Fruit fly (Drosophila melanogaster) whole organism, larva: ENCODE data around the gene CG14610.

Experiments used
- noc ChIP-seq: fragments of 200-800 bp; sonication (Bioruptor generic); optimal IDR thresholded peaks from 3 replicates; lab custom pipeline; 2019; ENCODE audit warnings: missing biosample characterization, mild to moderate bottlenecking, missing genetic modification characterization, moderate library complexity

CG14610 gene

DNA sequence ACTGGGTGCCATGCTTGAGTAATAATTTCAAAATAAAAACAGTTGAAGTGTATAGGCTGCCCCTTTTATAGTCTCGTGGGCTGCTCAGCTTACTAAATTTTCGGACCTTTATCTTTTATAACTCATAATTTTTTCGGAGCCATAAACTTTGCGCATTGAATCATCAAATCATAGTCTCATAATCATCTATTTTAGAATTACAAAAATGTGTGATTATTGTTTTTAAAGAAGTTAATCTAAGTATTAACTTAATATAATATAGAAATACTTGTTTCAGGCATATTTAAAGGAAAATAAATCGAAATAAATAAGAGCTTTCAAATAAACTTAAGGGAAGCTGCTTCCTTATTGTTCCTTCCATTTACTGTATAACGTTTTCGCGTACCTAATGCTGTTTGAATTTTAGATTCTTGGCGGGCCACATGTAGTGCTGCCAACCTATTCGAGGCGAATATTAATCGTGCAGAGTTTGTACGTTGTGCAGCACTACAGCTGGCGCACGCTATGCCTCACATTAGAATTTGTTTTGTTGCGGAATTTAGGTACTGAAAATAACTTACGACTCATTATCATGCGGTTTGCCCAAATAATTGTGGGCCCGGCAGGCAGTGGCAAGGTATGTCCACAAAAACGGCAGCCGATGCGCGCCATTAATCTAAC is at the start of gene CG14610, which contains the start of gene CG2656:
TSS of gene CG14610 (minus strand) at position 51 of the 660 bp plus-strand sequence.
TSS of gene CG2656 (plus strand) at position 480 of the 660 bp plus-strand sequence.
- TF ChIP-seq noc (tag; lab: Kevin White, UChicago) = no peak

DNA sequence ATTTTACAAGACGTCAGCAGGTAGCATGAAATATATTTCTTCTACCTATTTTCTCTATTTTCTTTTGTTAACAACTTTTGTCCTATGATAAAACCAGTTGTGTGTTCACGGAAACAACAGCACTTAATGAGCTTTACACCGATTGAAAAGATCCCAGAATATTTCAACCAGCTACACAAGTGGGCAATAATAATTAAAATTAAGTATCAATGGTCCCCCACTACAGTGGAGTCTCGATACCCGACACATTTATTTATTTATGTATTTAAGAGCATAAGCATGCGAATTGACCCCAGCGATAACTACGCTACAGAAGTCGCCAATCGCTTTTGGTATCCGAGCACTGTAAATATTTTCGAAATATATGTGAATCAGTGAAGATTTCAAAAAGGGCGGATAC is 44.6 kb upstream of the CG14610 start:
- TF ChIP-seq noc (tag; lab: Kevin White, UChicago) = no peak

DNA sequence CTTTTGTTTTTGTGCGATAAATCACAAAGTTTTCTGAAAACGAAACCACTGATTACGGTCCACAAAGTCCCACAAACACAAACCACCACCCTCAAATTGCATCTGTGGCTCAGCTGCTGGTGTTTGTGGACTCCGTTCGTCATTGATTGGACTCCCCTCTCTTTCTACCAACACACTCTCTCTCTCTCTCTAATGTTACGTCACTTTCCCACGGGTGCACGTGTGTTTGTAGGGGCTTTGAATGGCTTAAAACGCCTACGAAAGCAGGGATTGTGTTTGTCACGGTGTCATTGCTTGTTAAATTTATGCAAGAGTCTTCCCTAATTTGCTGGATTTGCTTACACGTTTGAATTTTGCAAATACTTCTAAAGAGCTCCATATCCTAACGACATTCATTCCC is 43.9 kb upstream of the CG14610 start:
- no peak for TF ChIP-seq noc (tag; lab: Kevin White, UChicago)

DNA sequence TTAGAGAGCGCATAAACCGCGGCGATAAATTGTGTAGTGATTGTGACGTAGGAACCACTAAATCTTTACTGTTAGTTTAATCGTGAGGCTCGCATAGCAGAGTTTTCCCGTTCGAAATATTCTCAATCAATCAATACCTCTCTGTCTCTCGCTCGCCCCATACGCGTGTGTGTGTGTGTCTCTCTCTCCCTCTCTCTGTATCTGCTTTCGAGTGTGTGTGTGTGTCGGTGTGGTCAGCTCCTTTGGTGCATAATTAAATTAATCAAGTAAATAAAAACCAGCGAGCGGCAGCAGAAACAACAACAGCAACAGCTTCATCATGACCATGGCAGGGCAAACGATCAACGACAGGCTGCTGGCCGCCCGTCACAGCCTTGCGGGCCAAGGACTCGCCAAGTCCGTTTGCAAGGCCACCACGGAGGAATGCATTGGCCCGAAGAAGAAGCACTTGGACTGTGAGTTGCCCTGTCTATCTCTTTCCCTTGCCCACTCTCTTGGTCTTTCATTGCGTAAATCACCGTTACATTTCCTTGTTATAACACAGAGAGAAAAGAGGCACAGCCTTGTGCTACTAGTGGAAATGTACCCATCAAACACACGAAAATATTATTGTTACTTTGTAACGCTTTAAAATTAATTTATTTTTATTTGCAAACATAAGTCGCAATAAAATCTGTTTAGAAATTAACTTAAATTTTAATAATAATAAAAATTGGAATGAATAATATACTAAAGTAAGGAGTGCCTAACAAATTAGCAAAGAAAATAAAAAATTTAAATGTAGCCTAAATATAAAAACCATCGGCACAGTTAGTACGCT is 43.2 kb upstream of the CG14610 start:
- TF ChIP-seq noc (tag; lab: Kevin White, UChicago) = no peak

DNA sequence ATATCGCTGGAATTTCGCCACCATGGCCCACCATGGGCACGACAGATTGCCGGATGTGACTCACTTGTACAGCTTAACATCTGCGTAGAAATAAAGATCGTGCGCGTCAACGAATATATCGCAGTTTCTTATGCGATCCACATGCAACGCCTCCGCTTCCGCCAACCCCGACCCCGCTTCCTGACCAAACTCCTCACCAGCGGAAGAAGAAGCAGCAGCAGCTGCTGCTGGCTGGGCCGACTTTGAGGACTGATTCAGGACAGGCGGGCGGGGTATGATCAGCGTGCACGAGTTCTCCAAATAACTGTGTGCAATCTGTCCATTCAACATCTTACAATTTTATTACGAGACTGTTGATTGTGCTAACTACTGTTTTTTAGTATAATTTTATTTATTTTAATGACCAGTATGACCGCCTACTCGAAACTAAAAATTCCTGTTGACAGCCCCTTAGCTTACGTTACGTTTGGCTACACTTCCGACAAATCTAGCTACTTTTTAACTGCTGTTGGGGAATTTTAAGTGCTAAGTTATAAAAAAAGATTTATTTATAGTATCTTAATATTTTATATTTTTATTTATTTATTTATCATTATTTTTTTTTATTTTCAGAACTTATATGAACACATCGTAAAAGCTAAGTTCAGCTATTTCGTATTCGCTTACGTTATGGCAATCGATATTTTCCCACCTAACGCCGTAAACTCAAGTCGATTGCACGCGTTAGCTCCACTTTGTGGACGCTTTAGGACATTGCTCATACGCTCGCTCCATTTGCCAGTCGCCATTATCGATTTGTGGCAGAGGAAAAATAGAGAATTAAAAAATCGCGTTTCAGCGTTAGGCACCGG is 42.4 kb upstream of the CG14610 start, which contains the start of the genes CG10055 and lap:
TSS of gene CG10055 (minus strand) at position 432 of the 851 bp plus-strand sequence.
TSS of gene lap (plus strand) at position 753 of the 851 bp plus-strand sequence.
- TF ChIP-seq noc (tag; lab: Kevin White, UChicago) = no peak

DNA sequence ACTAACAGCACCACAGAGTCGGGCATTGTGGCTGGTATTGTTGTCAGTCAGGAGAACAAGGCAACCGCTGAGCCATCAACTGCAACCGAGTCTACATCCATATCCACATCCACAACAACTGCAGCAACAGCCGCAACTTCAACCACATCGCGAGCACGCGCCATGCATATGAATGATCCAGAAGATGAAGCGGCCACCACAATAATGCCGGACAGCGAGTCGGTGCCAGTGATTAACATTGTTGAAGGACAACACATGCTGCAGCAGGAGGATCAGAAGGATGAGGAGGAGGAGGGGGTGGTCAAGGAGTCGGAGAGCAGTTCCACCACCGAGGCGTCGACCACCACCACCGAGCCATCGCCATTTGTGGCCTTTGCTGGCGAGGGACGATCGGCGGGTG is 30.7 kb upstream of the CG14610 start:
- TF ChIP-seq noc (tag; lab: Kevin White, UChicago) = no peak

DNA sequence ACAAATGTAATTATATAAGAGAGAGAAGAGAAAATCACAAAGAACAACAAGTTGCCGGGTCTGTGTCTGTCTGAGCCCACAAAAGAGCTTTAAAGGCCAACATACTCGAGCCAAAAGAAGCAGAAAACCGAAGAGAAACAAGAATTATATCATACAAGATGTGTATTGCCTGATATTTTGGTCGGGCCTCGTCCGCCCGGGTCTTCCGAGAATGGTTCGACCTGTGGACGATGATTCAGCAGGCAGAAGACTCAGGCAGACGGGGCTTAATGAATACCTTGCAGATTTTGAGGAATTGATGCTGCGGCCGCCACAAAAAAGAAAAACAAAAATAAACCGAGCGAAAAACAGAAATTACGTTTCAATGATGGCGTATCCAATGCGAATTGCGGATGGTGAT is 28.9 kb upstream of the CG14610 start:
- no peak for TF ChIP-seq noc (tag; lab: Kevin White, UChicago)

DNA sequence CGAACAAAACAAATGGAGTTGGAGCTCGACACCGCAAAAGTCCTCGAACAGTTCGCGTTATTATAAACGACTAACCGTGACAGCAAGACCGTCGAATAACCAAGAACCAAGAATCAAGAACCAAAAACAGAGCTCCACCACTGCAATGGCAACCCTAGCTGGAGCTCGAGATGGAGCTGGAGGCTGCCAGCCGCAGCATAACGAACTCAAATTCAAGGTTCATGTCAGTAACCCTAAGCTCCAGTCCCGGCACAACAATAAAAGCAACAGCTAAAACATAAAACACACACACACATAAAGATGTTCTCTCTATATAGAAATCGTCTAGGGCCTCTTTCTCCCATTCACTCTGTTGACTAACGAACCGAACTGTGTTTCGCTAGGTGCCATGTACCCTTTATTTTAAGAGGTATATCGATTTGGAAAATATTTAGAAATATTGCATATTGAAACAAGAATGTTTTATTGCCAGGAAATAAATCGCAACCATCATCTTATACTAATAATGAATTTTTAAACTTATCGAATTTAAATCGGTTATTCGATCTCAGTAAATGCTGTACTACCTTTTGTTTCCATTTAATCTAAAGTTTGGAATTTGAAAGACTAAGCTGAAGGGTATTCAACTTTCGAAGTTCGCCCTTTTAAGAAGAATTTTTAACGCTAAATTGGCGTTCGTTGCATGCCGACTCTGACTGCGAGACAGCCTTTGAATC is 27.4 kb upstream of the CG14610 start:
- TF ChIP-seq noc (tag; lab: Kevin White, UChicago) = no peak

DNA sequence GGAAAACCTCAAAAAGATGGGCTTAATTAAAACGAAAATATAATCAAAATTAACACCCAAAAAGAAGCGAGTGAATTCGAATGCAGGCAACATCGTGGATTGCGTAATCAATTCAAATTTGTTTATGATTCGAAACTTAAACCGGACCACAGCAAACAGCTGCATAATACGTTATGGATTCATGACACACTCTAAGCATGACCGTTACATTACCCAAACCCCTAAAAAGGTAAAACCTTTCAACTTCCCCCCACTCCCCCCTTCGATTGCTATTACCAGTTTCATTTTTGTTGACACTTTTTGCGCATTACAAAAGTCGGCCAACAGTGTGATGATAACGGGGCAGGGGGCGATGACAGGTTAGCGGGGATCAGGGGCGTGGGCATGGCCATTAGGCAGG is 25.8 kb upstream of the CG14610 start:
- TF ChIP-seq noc (tag; lab: Kevin White, UChicago) = no peak

DNA sequence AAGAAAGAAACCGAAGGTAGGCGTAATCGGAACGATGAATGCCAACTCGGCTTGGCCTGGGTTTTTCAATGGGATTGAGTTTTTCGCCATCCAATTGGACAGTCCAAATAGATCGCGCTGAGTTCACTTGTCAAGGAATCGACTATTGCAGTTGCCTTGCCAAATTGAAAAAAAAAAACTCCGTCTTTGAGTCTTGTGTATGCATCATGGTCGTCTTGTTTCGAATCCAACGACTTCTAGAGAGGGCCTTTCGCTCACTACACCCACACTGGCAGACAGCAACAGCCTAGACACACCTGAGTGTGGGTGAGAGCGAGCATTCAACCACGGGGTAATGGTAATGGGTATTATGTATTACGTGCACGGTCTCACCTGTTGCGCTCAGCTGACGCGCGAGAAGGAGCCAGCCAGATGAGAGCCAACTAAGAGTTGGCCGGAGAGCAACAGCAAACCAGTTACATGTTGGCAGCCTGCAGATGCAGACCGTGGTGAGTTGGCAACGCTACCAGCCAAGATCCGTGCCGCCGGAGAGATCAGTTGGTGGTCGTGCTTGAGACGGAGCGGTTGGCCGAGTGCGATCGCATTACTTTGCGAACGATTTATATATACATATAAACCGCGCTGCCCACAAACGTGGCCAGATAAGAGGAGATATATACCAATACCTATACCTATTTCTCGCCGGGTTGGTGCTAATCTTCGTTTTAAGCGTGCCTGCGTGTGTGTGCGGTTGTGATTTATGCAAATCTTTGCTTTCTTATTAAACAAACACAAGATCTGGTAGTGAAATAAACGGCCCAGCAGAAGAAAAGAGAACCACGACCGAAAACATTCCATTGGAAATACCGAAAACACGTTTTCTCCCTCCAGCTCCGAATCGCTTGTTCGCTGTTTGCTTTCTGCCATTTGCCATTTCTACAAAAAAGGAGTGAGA is 18.5 kb upstream of the CG14610 start, which contains the start of gene sas:
TSS of gene sas (plus strand) at position 453 of the 934 bp plus-strand sequence.
- TF ChIP-seq noc (tag; lab: Kevin White, UChicago) = no peak

DNA sequence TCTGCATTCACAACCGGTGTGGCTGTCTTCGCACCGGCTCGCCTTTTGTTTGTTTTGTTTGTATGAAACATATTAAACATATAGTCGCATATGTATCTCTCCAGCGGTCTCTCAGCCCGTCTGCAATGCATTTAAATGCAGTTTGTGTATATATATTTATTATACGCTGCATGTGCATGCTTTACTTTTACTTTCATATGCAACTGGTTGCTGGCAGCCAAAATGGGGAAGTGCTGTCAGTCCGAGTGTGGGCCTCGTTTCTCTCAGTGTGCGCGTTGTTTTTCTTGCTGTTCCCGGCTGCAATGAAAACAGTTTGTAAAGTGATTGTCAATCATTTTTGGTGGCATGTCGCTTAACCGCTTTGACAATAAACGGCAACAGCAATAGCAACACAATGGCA is 15.5 kb upstream of the CG14610 start:
- no peak for TF ChIP-seq noc (tag; lab: Kevin White, UChicago)

DNA sequence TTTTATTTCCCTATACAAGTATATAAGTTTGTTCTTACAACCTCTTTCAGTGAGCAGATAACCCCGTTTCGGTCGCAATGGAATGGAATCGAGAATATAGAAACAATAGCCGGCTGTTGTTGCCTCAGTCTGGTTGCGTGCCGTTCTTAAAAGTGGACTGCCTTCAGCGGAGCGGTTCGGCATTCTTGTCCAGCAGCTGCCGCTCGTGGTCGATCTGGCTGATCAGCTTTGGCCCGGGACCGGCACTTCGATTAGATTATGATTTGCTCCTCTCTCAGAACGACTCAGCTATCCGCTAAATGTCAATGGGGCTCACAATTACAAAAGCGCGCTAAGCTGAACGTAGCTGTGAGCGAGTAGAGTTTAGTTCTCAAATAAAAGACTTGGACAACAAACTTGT is 13.0 kb upstream of the CG14610 start:
- TF ChIP-seq noc (tag; lab: Kevin White, UChicago) = no peak

DNA sequence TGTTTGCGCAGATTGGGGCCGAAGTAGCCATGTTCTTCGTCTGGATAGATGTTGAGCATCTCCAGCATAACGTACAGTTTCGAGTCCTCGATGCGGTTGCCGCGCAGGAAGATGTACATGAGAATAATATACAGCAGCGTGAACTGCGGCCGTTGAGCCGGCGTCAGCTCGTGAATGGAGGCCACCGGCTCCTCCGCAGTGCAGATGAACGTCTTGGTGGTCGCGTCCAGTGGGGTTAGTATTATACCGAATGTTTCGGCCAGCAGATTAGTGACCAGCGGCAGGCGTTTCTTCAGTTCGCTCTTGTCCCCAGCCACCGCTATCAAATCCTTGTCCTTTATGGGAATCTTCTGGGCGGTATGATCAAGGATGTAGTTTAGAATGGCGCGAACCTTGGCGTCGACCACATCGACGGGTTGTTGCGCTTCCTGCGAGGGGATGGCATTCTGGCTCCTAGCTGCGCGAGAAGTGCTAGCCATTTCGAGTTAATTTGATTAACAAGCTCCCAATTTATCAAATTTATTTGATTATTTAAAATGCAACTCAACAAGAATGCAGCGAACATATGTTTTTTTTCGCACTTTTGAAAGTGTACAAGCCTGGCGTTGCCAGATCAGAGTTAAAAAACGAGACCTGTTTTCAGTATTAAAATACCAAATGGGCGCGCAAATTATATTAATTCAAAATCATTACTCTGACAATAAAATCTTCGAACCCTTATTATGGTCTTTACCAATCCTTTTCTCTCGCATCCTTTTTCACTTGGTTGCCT is 10.7 kb upstream of the CG14610 start, which contains the start of gene MAGE:
TSS of gene MAGE (minus strand) at position 595 of the 772 bp plus-strand sequence.
- TF ChIP-seq noc (tag; lab: Kevin White, UChicago) = no peak
